Fruit fly (Drosophila melanogaster) whole organism, embryonic: ENCODE results near the gene CG13893.

Experiments used
- Asciz ChIP-seq: fragments of 200-800 bp; sonication (Bioruptor generic); optimal IDR thresholded peaks from 2 replicates; lab custom pipeline; 2017; ENCODE audit warnings: missing biosample characterization, mild to moderate bottlenecking, missing genetic modification characterization, missing genetic modification reagents
- Awh ChIP-seq: fragments of 200-800 bp; sonication (Bioruptor generic); IDR thresholded peaks from 2 replicates; pipeline ENCODE4, ENCODE4 v1.3.6; 2022; ENCODE audit warnings: missing biosample characterization, missing genetic modification characterization
- Bgb ChIP-seq: fragments of 200-800 bp; sonication (Bioruptor generic); IDR thresholded peaks from 2 replicates; pipeline ENCODE4 v1.3.6; 2022; ENCODE audit warnings: missing biosample characterization, missing genetic modification characterization; ENCODE audit not compliant: partially characterized antibody
- CG10147 ChIP-seq: fragments of 200-800 bp; sonication (Bioruptor generic); optimal IDR thresholded peaks from 2 replicates; lab custom pipeline; 2019; ENCODE audit warnings: missing biosample characterization, mild to moderate bottlenecking, missing genetic modification characterization, moderate library complexity
- CG11696 ChIP-seq: fragments of 200-800 bp; sonication (Bioruptor generic); IDR thresholded peaks from 2 replicates; pipeline ENCODE4 v1.3.6; 2022; ENCODE audit warnings: missing biosample characterization, missing genetic modification characterization
- CG12071 ChIP-seq: fragments of 200-800 bp; sonication (Bioruptor generic); optimal IDR thresholded peaks from 3 replicates; lab custom pipeline; 2018; ENCODE audit warnings: missing biosample characterization, mild to moderate bottlenecking, missing genetic modification characterization
- CG13894 ChIP-seq: fragments of 200-800 bp; sonication (Bioruptor generic); optimal IDR thresholded peaks from 3 replicates; lab custom pipeline; 2018; ENCODE audit warnings: missing biosample characterization, mild to moderate bottlenecking, missing genetic modification characterization, moderate library complexity
- CG15269 ChIP-seq: fragments of 200-800 bp; sonication (Bioruptor generic); optimal IDR thresholded peaks from 2 replicates; lab custom pipeline; 2018; ENCODE audit warnings: missing biosample characterization, mild to moderate bottlenecking, missing genetic modification characterization, moderate library complexity
- CG15514 ChIP-seq: fragments of 200-800 bp; sonication (Bioruptor generic); optimal IDR thresholded peaks from 3 replicates; lab custom pipeline; 2017; ENCODE audit warnings: missing biosample characterization, missing genetic modification characterization, mild to moderate bottlenecking, moderate library complexity, missing genetic modification reagents
- CG15696 ChIP-seq: fragments of 200-800 bp; sonication (Bioruptor generic); optimal IDR thresholded peaks from 2 replicates; lab custom pipeline; 2019; ENCODE audit warnings: missing biosample characterization, mild to moderate bottlenecking, missing genetic modification characterization, moderate library complexity
- CG1603 ChIP-seq: fragments of 200-800 bp; sonication (Bioruptor generic); optimal IDR thresholded peaks from 2 replicates; lab custom pipeline; 2019; ENCODE audit warnings: missing biosample characterization, mild to moderate bottlenecking, missing genetic modification characterization, moderate library complexity
- CG3163 ChIP-seq: fragments of 200-800 bp; sonication (Bioruptor generic); optimal IDR thresholded peaks from 3 replicates; lab custom pipeline; 2016; ENCODE audit warnings: missing biosample characterization, missing genetic modification characterization
- CG32532 ChIP-seq: fragments of 200-800 bp; sonication (Bioruptor generic); IDR thresholded peaks from 2 replicates; pipeline ENCODE4 v1.3.6; 2022; ENCODE audit warnings: missing biosample characterization, missing genetic modification characterization
- CG3726 ChIP-seq: fragments of 200-800 bp; sonication (Bioruptor generic); IDR thresholded peaks from 3 replicates; pipeline ENCODE4, ENCODE4 v1.3.6; 2022; ENCODE audit warnings: missing biosample characterization, missing genetic modification characterization
- CG4730 ChIP-seq: fragments of 200-800 bp; sonication (Bioruptor generic); IDR thresholded peaks from 2 replicates; pipeline ENCODE4 v1.3.6; 2022; ENCODE audit warnings: missing biosample characterization, missing genetic modification characterization
- CG8388 ChIP-seq: fragments of 200-800 bp; sonication (Bioruptor generic); optimal IDR thresholded peaks from 2 replicates; lab custom pipeline; 2019; ENCODE audit warnings: missing biosample characterization, mild to moderate bottlenecking, missing genetic modification characterization, moderate library complexity
- CG8924 ChIP-seq: fragments of 200-800 bp; optimal IDR thresholded peaks from 3 replicates; lab custom pipeline; 2019; ENCODE audit warnings: missing biosample characterization, mild to moderate bottlenecking, missing genetic modification characterization, moderate library complexity
- CoRest ChIP-seq: fragments of 200-800 bp; sonication (Bioruptor generic); optimal IDR thresholded peaks from 3 replicates; lab custom pipeline; 2018; ENCODE audit warnings: missing biosample characterization, mild to moderate bottlenecking, missing genetic modification characterization, moderate library complexity
- D ChIP-seq, 2 experiments: fragments of 200-800 bp in 1 of 2; fragments of >200 bp in 1 of 2; sonication (Bioruptor generic) in 1 of 2; optimal IDR thresholded peaks; 2 replicates in 1 of 2; 3 replicates in 1 of 2; lab custom pipeline; 2017; ENCODE audit warnings: mild to moderate bottlenecking in 1 of 2, missing biosample characterization in 1 of 2, missing genetic modification characterization in 1 of 2, missing genetic modification reagents in 1 of 2
- D19A ChIP-seq: fragments of 200-800 bp; optimal IDR thresholded peaks from 3 replicates; lab custom pipeline; 2019; ENCODE audit warnings: missing biosample characterization, mild to moderate bottlenecking, missing genetic modification characterization, moderate library complexity
- Hmx ChIP-seq: fragments of 200-800 bp; sonication (Bioruptor generic); optimal IDR thresholded peaks from 2 replicates; lab custom pipeline; 2016; ENCODE audit warnings: missing biosample characterization, missing genetic modification characterization
- Hr39 ChIP-seq: fragments of >200 bp; optimal IDR thresholded peaks from 2 replicates; lab custom pipeline; 2017
- Lhr ChIP-seq: fragments of 200-800 bp; sonication (Bioruptor generic); optimal IDR thresholded peaks from 3 replicates; lab custom pipeline; 2017; ENCODE audit warnings: mild to moderate bottlenecking, missing biosample characterization, missing genetic modification reagents, missing genetic modification characterization
- MBD-R2 ChIP-seq: fragments of 200-800 bp; sonication (Bioruptor generic); IDR thresholded peaks from 2 replicates; pipeline ENCODE4 v1.3.6; 2022; ENCODE audit warnings: missing biosample characterization, missing genetic modification characterization
- Nf-YA ChIP-seq: fragments of 200-800 bp; sonication (Bioruptor generic); IDR thresholded peaks from 2 replicates; pipeline ENCODE4 v1.3.6; 2022; ENCODE audit warnings: missing biosample characterization, missing genetic modification characterization
- Ravus ChIP-seq: fragments of 200-800 bp; sonication (Bioruptor generic); IDR thresholded peaks from 2 replicates; pipeline ENCODE4 v1.3.6; 2022; ENCODE audit warnings: missing biosample characterization, missing genetic modification characterization
- Vsx1 ChIP-seq: fragments of 200-800 bp; sonication (Bioruptor generic); optimal IDR thresholded peaks from 2 replicates; lab custom pipeline; 2017; ENCODE audit warnings: missing biosample characterization, mild to moderate bottlenecking, missing genetic modification characterization, missing genetic modification reagents
- ac ChIP-seq: fragments of 200-800 bp; sonication (Bioruptor generic); optimal IDR thresholded peaks from 3 replicates; lab custom pipeline; 2017; ENCODE audit warnings: missing biosample characterization, mild to moderate bottlenecking, missing genetic modification characterization
- ase ChIP-seq: fragments of 200-800 bp; sonication (Bioruptor generic); IDR thresholded peaks from 3 replicates; pipeline ENCODE4 v1.3.6; 2022; ENCODE audit warnings: missing biosample characterization, missing genetic modification characterization
- disco-r ChIP-seq: fragments of 200-800 bp; sonication (Bioruptor generic); optimal IDR thresholded peaks from 2 replicates; lab custom pipeline; 2016; ENCODE audit warnings: missing biosample characterization, missing genetic modification characterization
- fd96Cb ChIP-seq: fragments of 200-800 bp; sonication (Bioruptor generic); optimal IDR thresholded peaks from 2 replicates; lab custom pipeline; 2018; ENCODE audit warnings: missing biosample characterization, mild to moderate bottlenecking, missing genetic modification characterization, moderate library complexity
- ftz-f1 ChIP-seq: fragments of 200-800 bp; sonication (Bioruptor generic); optimal IDR thresholded peaks from 2 replicates; lab custom pipeline; 2016; ENCODE audit warnings: missing biosample characterization, missing genetic modification characterization
- gcm2 ChIP-seq: fragments of 200-800 bp; sonication (Bioruptor generic); optimal IDR thresholded peaks from 2 replicates; lab custom pipeline; 2016; ENCODE audit warnings: missing biosample characterization, missing genetic modification characterization
- grn ChIP-seq: fragments of 200-800 bp; sonication (Bioruptor generic); optimal IDR thresholded peaks from 3 replicates; lab custom pipeline; 2017; ENCODE audit warnings: missing biosample characterization, missing genetic modification characterization
- h ChIP-seq: fragments of >200 bp; optimal IDR thresholded peaks from 2 replicates; lab custom pipeline; 2017
- mam ChIP-seq: fragments of 200-800 bp; sonication (Bioruptor generic); optimal IDR thresholded peaks from 3 replicates; lab custom pipeline; 2016; ENCODE audit warnings: missing biosample characterization, missing genetic modification characterization
- org-1 ChIP-seq: fragments of 200-800 bp; sonication (Bioruptor generic); optimal IDR thresholded peaks from 2 replicates; lab custom pipeline; 2017; ENCODE audit warnings: missing biosample characterization, missing genetic modification characterization
- p53 ChIP-seq: fragments of 200-800 bp; sonication (Bioruptor generic); optimal IDR thresholded peaks from 2 replicates; lab custom pipeline; 2016; ENCODE audit warnings: missing biosample characterization, missing genetic modification characterization
- peb ChIP-seq: fragments of 200-800 bp; sonication (Bioruptor generic); IDR thresholded peaks from 2 replicates; pipeline ENCODE4 v1.3.6; 2022; ENCODE audit warnings: missing biosample characterization, missing genetic modification characterization
- ttk ChIP-seq: fragments of 200-800 bp; sonication (Bioruptor generic); IDR thresholded peaks from 2 replicates; pipeline ENCODE4 v2.1.2; 2022; ENCODE audit warnings: missing biosample characterization, missing genetic modification characterization
- vnd ChIP-seq: fragments of 200-800 bp; sonication (Bioruptor generic); IDR thresholded peaks from 3 replicates; pipeline ENCODE4 v1.3.6; 2022; ENCODE audit warnings: missing biosample characterization, missing genetic modification characterization; ENCODE audit not compliant: partially characterized antibody

The CG13893 gene

dm6 chr3L:589290-590281, 14.2 kb downstream of the CG13893 start (continued):
- TF ChIP-seq CG4730 (GFP tag; lab: Robert Waterston, UW) = peak; percentile 87
- no peak for TF ChIP-seq D (optimal IDR thresholded peaks at IDR 0.05; lab: Kevin White, UChicago)
- peak; percentile 86 for TF ChIP-seq D (GFP tag; optimal IDR thresholded peaks at IDR 0.05; lab: Kevin White, UChicago)
- TF ChIP-seq D19A = peak; percentile 77
- TF ChIP-seq CG3726 (GFP tag; lab: Robert Waterston, UW) = peak; percentile 89; the same call in 2 of the 3 replicates
- no peak for TF ChIP-seq h (lab: Kevin White, UChicago)
- TF ChIP-seq ase = peak; percentile 89
- TF ChIP-seq CG15514 = peak; percentile 68
- TF ChIP-seq Lhr (GFP tag; lab: Kevin White, UChicago) = peak; percentile 71
- TF ChIP-seq Hr39 (lab: Kevin White, UChicago) = no peak
- peak; percentile 79 for TF ChIP-seq MBD-R2 (GFP tag; lab: Robert Waterston, UW)
- TF ChIP-seq CG15696 (tag; lab: Kevin White, UChicago) = peak; percentile 94
- peak; percentile 92 for TF ChIP-seq CG8924
- peak; percentile 87 for TF ChIP-seq CoRest
- peak; percentile 96 for TF ChIP-seq CG32532 (GFP tag; lab: Robert Waterston, UW)
- peak; percentile 73 for TF ChIP-seq Asciz (GFP tag; lab: Kevin White, UChicago)
- no peak for TF ChIP-seq Vsx1 (GFP tag; lab: Kevin White, UChicago)
- TF ChIP-seq CG3163 = peak; percentile 70
- peak; percentile 88 for TF ChIP-seq fd96Cb
- TF ChIP-seq ac (GFP tag; lab: Kevin White, UChicago) = peak; percentile 71
- no peak for TF ChIP-seq vnd
- TF ChIP-seq CG8388 = peak; percentile 85
- peak; percentile 87 for TF ChIP-seq ttk (GFP tag; lab: Robert Waterston, UW)
- TF ChIP-seq p53 = peak; percentile 86
- peak; percentile 63 for TF ChIP-seq gcm2
- TF ChIP-seq Awh (GFP tag; lab: Robert Waterston, UW) = peak; percentile 84
- no peak for TF ChIP-seq grn (GFP tag; lab: Kevin White, UChicago)
- TF ChIP-seq mam (GFP tag; lab: Kevin White, UChicago) = peak; percentile 91
- peak; percentile 95 for TF ChIP-seq CG1603 (tag; lab: Kevin White, UChicago)
- TF ChIP-seq Hmx = peak; percentile 36
- peak; percentile 65 for TF ChIP-seq Ravus (GFP tag; lab: Robert Waterston, UW)
- TF ChIP-seq CG12071 (GFP tag; lab: Kevin White, UChicago) = peak; percentile 93
- peak; percentile 86 for TF ChIP-seq org-1 (GFP tag; lab: Kevin White, UChicago)
- TF ChIP-seq Nf-YA (GFP tag; lab: Robert Waterston, UW) = peak; percentile 75
- TF ChIP-seq, all 482 proteins: peak for 417

DNA sequence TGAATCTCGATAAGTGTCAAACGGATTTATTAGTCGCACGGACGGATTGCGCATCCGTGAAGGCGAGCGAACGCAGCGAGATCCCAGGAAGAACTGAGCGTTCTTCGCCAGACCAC, 14.8 kb downstream of the CG13893 start, which contains the start of gene Kah:
Kah (minus strand) TSS at position 101 of the 116 bp plus-strand sequence.
- TF ChIP-seq ftz-f1 (GFP tag; lab: Kevin White, UChicago) (no peak), vnd (no peak), CG10147 (GFP tag; lab: Kevin White, UChicago) (no peak), peb (GFP tag; lab: Robert Waterston, UW) (no peak), CG15269 (tag; lab: Kevin White, UChicago) (no peak), disco-r (no peak), Bgb (GFP tag; lab: Robert Waterston, UW) (no peak), CG13894 (tag; lab: Kevin White, UChicago) (no peak), CG11696 (no peak)
